Fruit fly (Drosophila melanogaster): ENCODE data around the gene CG15211.

CG15211 gene

dm6 chrX:10814832-10815372, 42.6 kb downstream of the CG15211 start:
- no peak for TF ChIP-seq Myc (optimal IDR thresholded peaks at IDR 0.05)
- TF ChIP-seq h (optimal IDR thresholded peaks at IDR 0.05): no peak
- no peak for TF ChIP-seq insv (optimal IDR thresholded peaks at IDR 0.05)
- no peak for TF ChIP-seq psq (optimal IDR thresholded peaks at IDR 0.05)
- no peak for TF ChIP-seq ttk (optimal IDR thresholded peaks at IDR 0.05)
- TF ChIP-seq Sin3A (optimal IDR thresholded peaks at IDR 0.05): no peak

DNA sequence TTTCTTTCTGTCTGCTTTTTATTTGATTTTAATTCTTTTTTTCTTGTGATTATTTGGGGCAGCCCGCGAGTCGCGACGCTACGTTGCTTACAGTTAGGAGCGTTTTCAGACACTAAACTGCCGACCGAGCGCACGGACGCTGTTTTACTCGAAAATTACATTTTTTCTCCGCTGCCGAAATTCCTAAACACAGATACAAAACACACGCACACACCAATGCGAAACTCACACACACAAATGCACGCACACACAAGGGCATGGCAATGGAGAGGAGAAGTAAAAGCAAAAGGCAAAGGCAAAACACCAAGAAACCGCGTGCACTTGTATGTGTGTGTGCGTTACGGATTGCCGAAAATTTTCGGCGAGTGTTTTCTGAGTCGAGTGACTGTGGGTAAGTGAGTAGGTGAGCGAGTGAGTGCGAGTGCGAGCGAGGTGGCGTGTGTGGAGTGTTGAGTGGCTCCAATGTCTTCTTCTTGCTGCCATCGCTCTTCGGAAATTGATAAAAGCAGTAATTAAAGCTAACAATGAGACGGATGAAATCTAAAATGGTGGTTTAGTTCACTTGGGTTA, 43.3 kb downstream of the CG15211 start:
- TF ChIP-seq Sin3A (optimal IDR thresholded peaks at IDR 0.05): no peak
- no peak for TF ChIP-seq Myc (optimal IDR thresholded peaks at IDR 0.05)
- TF ChIP-seq insv (optimal IDR thresholded peaks at IDR 0.05): no peak
- TF ChIP-seq psq (optimal IDR thresholded peaks at IDR 0.05): peak; percentile 41
- TF ChIP-seq ttk (optimal IDR thresholded peaks at IDR 0.05): no peak
- TF ChIP-seq h (optimal IDR thresholded peaks at IDR 0.05): no peak

dm6 chrX:10816856-10817255, 44.5 kb downstream of the CG15211 start:
- TF ChIP-seq insv (optimal IDR thresholded peaks at IDR 0.05) (no peak), h (optimal IDR thresholded peaks at IDR 0.05) (no peak), psq (optimal IDR thresholded peaks at IDR 0.05) (no peak), Myc (optimal IDR thresholded peaks at IDR 0.05) (no peak), Sin3A (optimal IDR thresholded peaks at IDR 0.05) (no peak), ttk (optimal IDR thresholded peaks at IDR 0.05) (no peak)

dm6 chrX:10820741-10821140, 48.4 kb downstream of the CG15211 start:
- TF ChIP-seq ttk (optimal IDR thresholded peaks at IDR 0.05) (no peak), psq (optimal IDR thresholded peaks at IDR 0.05) (no peak), h (optimal IDR thresholded peaks at IDR 0.05) (no peak), Myc (optimal IDR thresholded peaks at IDR 0.05) (no peak), Sin3A (optimal IDR thresholded peaks at IDR 0.05) (no peak), insv (optimal IDR thresholded peaks at IDR 0.05) (no peak)

- TF ChIP-seq Sin3A (optimal IDR thresholded peaks at IDR 0.05): no peak
- TF ChIP-seq insv (optimal IDR thresholded peaks at IDR 0.05): no peak
- TF ChIP-seq psq (optimal IDR thresholded peaks at IDR 0.05): no peak
- TF ChIP-seq h (optimal IDR thresholded peaks at IDR 0.05): no peak
- TF ChIP-seq Myc (optimal IDR thresholded peaks at IDR 0.05): no peak
- TF ChIP-seq ttk (optimal IDR thresholded peaks at IDR 0.05): no peak
These were observed 49.8 kb downstream of the CG15211 start for dm6 chrX:10822096-10822495.

- no peak for TF ChIP-seq psq (optimal IDR thresholded peaks at IDR 0.05)
- no peak for TF ChIP-seq h (optimal IDR thresholded peaks at IDR 0.05)
These were observed 50.5 kb downstream of the CG15211 start for dm6 chrX:10822678-10823440.

dm6 chrX:10823441-10823818, 51.1 kb downstream of the CG15211 start:
- no peak for TF ChIP-seq ttk (optimal IDR thresholded peaks at IDR 0.05)
- TF ChIP-seq h (optimal IDR thresholded peaks at IDR 0.05): no peak
- TF ChIP-seq insv (optimal IDR thresholded peaks at IDR 0.05): no peak
- TF ChIP-seq Sin3A (optimal IDR thresholded peaks at IDR 0.05): no peak
- no peak for TF ChIP-seq Myc (optimal IDR thresholded peaks at IDR 0.05)
- TF ChIP-seq psq (optimal IDR thresholded peaks at IDR 0.05): no peak

- no peak for TF ChIP-seq ttk (optimal IDR thresholded peaks at IDR 0.05)
- no peak for TF ChIP-seq Sin3A (optimal IDR thresholded peaks at IDR 0.05)
- no peak for TF ChIP-seq h (optimal IDR thresholded peaks at IDR 0.05)
- no peak for TF ChIP-seq Myc (optimal IDR thresholded peaks at IDR 0.05)
These were observed 51.9 kb downstream of the CG15211 start, which contains the start of gene Imp for dm6 chrX:10824227-10824702. Gene Imp (minus strand): TSS chrX:10824277.

dm6 chrX:10825349-10826129, 53.2 kb downstream of the CG15211 start:
- TF ChIP-seq h (optimal IDR thresholded peaks at IDR 0.05) (no peak), psq (optimal IDR thresholded peaks at IDR 0.05) (no peak), Sin3A (optimal IDR thresholded peaks at IDR 0.05) (no peak), Myc (optimal IDR thresholded peaks at IDR 0.05) (no peak), ttk (optimal IDR thresholded peaks at IDR 0.05) (no peak)

DNA sequence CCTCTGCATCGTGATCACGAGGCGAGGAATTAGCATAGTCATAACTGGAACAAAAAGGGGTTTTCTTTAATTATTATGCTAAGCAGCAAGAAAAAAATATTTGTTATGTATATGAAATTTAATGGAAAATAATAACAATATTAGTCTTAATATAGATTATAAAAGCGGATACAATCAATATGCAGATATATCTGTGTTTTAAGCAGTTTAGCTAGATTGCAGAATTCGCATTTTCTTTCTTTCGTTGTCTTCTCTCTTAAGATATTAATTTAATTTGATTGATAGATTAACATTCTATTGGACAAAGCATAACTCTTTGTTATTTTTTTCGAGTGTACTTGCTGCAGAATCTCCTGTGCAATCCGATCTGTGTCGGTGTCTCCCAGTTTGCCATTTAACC, 55.0 kb downstream of the CG15211 start:
- TF ChIP-seq ttk (optimal IDR thresholded peaks at IDR 0.05) (no peak), h (optimal IDR thresholded peaks at IDR 0.05) (no peak), insv (optimal IDR thresholded peaks at IDR 0.05) (no peak), Sin3A (optimal IDR thresholded peaks at IDR 0.05) (no peak), psq (optimal IDR thresholded peaks at IDR 0.05) (no peak), Myc (optimal IDR thresholded peaks at IDR 0.05) (no peak)

Measured in Kc167 (cell line).